Fruit fly (Drosophila melanogaster): ENCODE measurements around the gene Pgk.

DNA sequence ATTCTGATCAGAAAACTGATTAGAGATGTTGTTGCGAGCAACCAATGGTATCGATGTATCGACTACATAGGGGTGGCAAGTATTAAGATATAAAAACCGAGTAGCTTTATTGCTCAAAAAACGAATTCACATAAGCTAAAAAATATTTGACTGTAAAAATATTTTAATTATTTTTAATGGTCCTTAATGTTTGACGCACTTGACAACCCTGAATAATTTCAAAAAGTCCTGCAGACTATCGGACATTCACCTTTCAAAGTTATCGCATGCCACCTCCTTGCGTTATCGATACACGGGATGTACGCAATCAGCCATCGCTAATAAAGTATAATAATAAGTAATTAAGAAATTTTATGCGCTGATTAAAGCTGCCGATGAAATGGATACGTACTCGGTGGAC lies 6.8 kb upstream of the Pgk start, which contains the start of the genes HemK2, Snapin and Tnpo-SR:
- TF ChIP-seq CG4496 (GFP tag; IDR thresholded peaks at IDR 0.05), result peak; percentile 96
- peak; percentile 89 for TF ChIP-seq Ets98B (GFP tag; IDR thresholded peaks at IDR 0.05)
- TF ChIP-seq CG8301 (tag; optimal IDR thresholded peaks at IDR 0.05), result peak; percentile 78
- TF ChIP-seq CG32121 (GFP tag; IDR thresholded peaks at IDR 0.05), result peak; percentile 87
- peak; percentile 91 for TF ChIP-seq fd96Ca (GFP tag; IDR thresholded peaks at IDR 0.05)
- TF ChIP-seq gl (tag; optimal IDR thresholded peaks at IDR 0.05), result peak; percentile 27
- peak; percentile 81 for TF ChIP-seq CG34367 (tag; optimal IDR thresholded peaks at IDR 0.05)
- peak; percentile 86 for TF ChIP-seq Pif1A (GFP tag; optimal IDR thresholded peaks at IDR 0.05)
- peak; percentile 81 for TF ChIP-seq CG9948 (tag; optimal IDR thresholded peaks at IDR 0.05)
- TF ChIP-seq CG13204 (GFP tag; optimal IDR thresholded peaks at IDR 0.05), result no peak
- peak; percentile 68 for TF ChIP-seq CG12605 (GFP tag; IDR thresholded peaks at IDR 0.05)
- peak; percentile 100 for TF ChIP-seq EcR (GFP tag; optimal IDR thresholded peaks at IDR 0.05)
